Fruit fly (Drosophila melanogaster) whole organism, prepupa: ENCODE measurements around the gene sog.

Source experiments
- CG10631 ChIP-seq: fragments of 200-800 bp; sonication (Bioruptor generic); optimal IDR thresholded peaks from 2 replicates; lab custom pipeline; 2016; ENCODE audit warnings: missing biosample characterization, missing genetic modification characterization
- CG10669 ChIP-seq: fragments of 200-800 bp; sonication (Bioruptor generic); optimal IDR thresholded peaks from 3 replicates; lab custom pipeline; 2018; ENCODE audit warnings: missing biosample characterization, mild to moderate bottlenecking, missing genetic modification characterization, moderate library complexity
- CG11294 ChIP-seq: fragments of 200-800 bp; sonication (Bioruptor generic); IDR thresholded peaks from 2 replicates; pipeline ENCODE4 v1.3.6; 2022; ENCODE audit warnings: missing biosample characterization, missing genetic modification characterization
- CG11762 ChIP-seq: fragments of 200-800 bp; sonication (Bioruptor generic); optimal IDR thresholded peaks from 3 replicates; lab custom pipeline; 2016; ENCODE audit warnings: missing biosample characterization, missing genetic modification characterization; ENCODE audit not compliant: insufficient read depth
- CG11902 ChIP-seq: fragments of 200-800 bp; sonication (Bioruptor generic); optimal IDR thresholded peaks from 3 replicates; lab custom pipeline; 2016; ENCODE audit warnings: missing biosample characterization, missing genetic modification characterization
- CG15336 ChIP-seq: fragments of 200-800 bp; sonication (Bioruptor generic); IDR thresholded peaks from 2 replicates; pipeline ENCODE4 v1.3.6; 2022; ENCODE audit warnings: missing biosample characterization, missing genetic modification characterization
- CG1621 ChIP-seq: fragments of 200-800 bp; sonication (Bioruptor generic); optimal IDR thresholded peaks from 3 replicates; lab custom pipeline; 2018; ENCODE audit warnings: missing biosample characterization, mild to moderate bottlenecking, missing genetic modification characterization
- CG16779 ChIP-seq: fragments of 200-800 bp; sonication (Bioruptor generic); optimal IDR thresholded peaks from 3 replicates; lab custom pipeline; 2017; ENCODE audit warnings: missing biosample characterization, mild to moderate bottlenecking, missing genetic modification characterization
- CG3032 ChIP-seq: fragments of 200-800 bp; optimal IDR thresholded peaks from 2 replicates; lab custom pipeline; 2019; ENCODE audit warnings: missing biosample characterization, mild to moderate bottlenecking, missing genetic modification characterization, moderate library complexity
- CG31627 ChIP-seq: fragments of 200-800 bp; sonication (Bioruptor generic); optimal IDR thresholded peaks from 3 replicates; lab custom pipeline; 2016; ENCODE audit warnings: missing biosample characterization, missing genetic modification characterization
- CG32006 ChIP-seq: fragments of 200-800 bp; sonication (Bioruptor generic); optimal IDR thresholded peaks from 3 replicates; lab custom pipeline; 2017; ENCODE audit warnings: missing biosample characterization, mild to moderate bottlenecking, missing genetic modification characterization
- CG34406 ChIP-seq: fragments of 200-800 bp; sonication (Bioruptor generic); optimal IDR thresholded peaks from 3 replicates; lab custom pipeline; 2016; ENCODE audit warnings: missing biosample characterization, missing genetic modification characterization
- CG3919 ChIP-seq: fragments of 200-800 bp; sonication (Bioruptor generic); optimal IDR thresholded peaks from 3 replicates; lab custom pipeline; 2016; ENCODE audit warnings: missing biosample characterization, missing genetic modification characterization
- CG4318 ChIP-seq: fragments of 200-800 bp; sonication (Bioruptor generic); optimal IDR thresholded peaks from 3 replicates; lab custom pipeline; 2017; ENCODE audit warnings: missing biosample characterization, mild to moderate bottlenecking, missing genetic modification characterization
- CG6163 ChIP-seq: fragments of 200-800 bp; sonication (Bioruptor generic); IDR thresholded peaks from 3 replicates; pipeline ENCODE4 v1.3.6; 2022; ENCODE audit warnings: missing biosample characterization, missing genetic modification characterization
- CG6808 ChIP-seq: fragments of 200-800 bp; sonication (Bioruptor generic); optimal IDR thresholded peaks from 3 replicates; lab custom pipeline; 2017; ENCODE audit warnings: missing biosample characterization, missing genetic modification characterization, mild to moderate bottlenecking, moderate library complexity, missing genetic modification reagents
- CG8119 ChIP-seq: fragments of 200-800 bp; sonication (Bioruptor generic); IDR thresholded peaks from 3 replicates; pipeline ENCODE4 v1.3.6; 2022; ENCODE audit warnings: missing biosample characterization, missing genetic modification characterization
- CG8632 ChIP-seq: fragments of 200-800 bp; sonication (Bioruptor generic); optimal IDR thresholded peaks from 3 replicates; lab custom pipeline; 2016; ENCODE audit warnings: missing biosample characterization, missing genetic modification characterization
- Eip75B ChIP-seq: fragments of 200-800 bp; sonication (Bioruptor generic); optimal IDR thresholded peaks from 3 replicates; lab custom pipeline; 2016; ENCODE audit warnings: missing biosample characterization, missing genetic modification characterization
- Eip93F ChIP-seq: fragments of 200-800 bp; sonication (Bioruptor generic); optimal IDR thresholded peaks from 2 replicates; lab custom pipeline; 2016; ENCODE audit warnings: missing biosample characterization, mild to moderate bottlenecking, missing genetic modification characterization
- Ets96B ChIP-seq: fragments of 200-800 bp; optimal IDR thresholded peaks from 2 replicates; lab custom pipeline; 2019; ENCODE audit warnings: missing biosample characterization, mild to moderate bottlenecking, missing genetic modification characterization, moderate library complexity
- Gug ChIP-seq: fragments of 200-800 bp; sonication (Bioruptor generic); IDR thresholded peaks from 2 replicates; pipeline ENCODE4 v1.3.6; 2022; ENCODE audit warnings: missing biosample characterization, missing genetic modification characterization
- Hr38 ChIP-seq: sonication (Bioruptor generic); optimal IDR thresholded peaks from 2 replicates; lab custom pipeline; 2016; ENCODE audit warnings: missing biosample characterization, missing genetic modification characterization
- Hr39 ChIP-seq: fragments of 200-800 bp; sonication (Bioruptor generic); optimal IDR thresholded peaks from 2 replicates; lab custom pipeline; 2016; ENCODE audit warnings: missing biosample characterization, missing genetic modification characterization
- Hr4 ChIP-seq: fragments of 200-800 bp; sonication (Bioruptor generic); optimal IDR thresholded peaks from 3 replicates; lab custom pipeline; 2016; ENCODE audit warnings: missing biosample characterization, missing genetic modification characterization
- Lpt ChIP-seq: fragments of 200-800 bp; sonication (Bioruptor generic); optimal IDR thresholded peaks from 3 replicates; lab custom pipeline; 2016; ENCODE audit warnings: missing biosample characterization, missing genetic modification characterization
- Met ChIP-seq: fragments of 200-800 bp; sonication (Bioruptor generic); optimal IDR thresholded peaks from 3 replicates; lab custom pipeline; 2016; ENCODE audit warnings: missing biosample characterization, missing genetic modification characterization
- OdsH ChIP-seq: fragments of 200-800 bp; sonication (Bioruptor generic); optimal IDR thresholded peaks from 3 replicates; lab custom pipeline; 2016; ENCODE audit warnings: missing biosample characterization, missing genetic modification characterization
- Smox ChIP-seq: fragments of 200-800 bp; sonication (Bioruptor generic); optimal IDR thresholded peaks from 3 replicates; lab custom pipeline; 2016; ENCODE audit warnings: missing biosample characterization, missing genetic modification characterization
- Sox14 ChIP-seq: fragments of 200-800 bp; sonication (Bioruptor generic); optimal IDR thresholded peaks from 3 replicates; lab custom pipeline; 2016; ENCODE audit warnings: missing biosample characterization, missing genetic modification characterization
- Sox15 ChIP-seq: fragments of 200-800 bp; sonication (Bioruptor generic); optimal IDR thresholded peaks from 3 replicates; lab custom pipeline; 2016; ENCODE audit warnings: missing biosample characterization, missing genetic modification characterization
- acj6 ChIP-seq: fragments of 200-800 bp; sonication (Bioruptor generic); optimal IDR thresholded peaks from 3 replicates; lab custom pipeline; 2016; ENCODE audit warnings: missing biosample characterization, missing genetic modification characterization
- cyc ChIP-seq: fragments of 200-800 bp; sonication (Bioruptor generic); optimal IDR thresholded peaks from 3 replicates; lab custom pipeline; 2016; ENCODE audit warnings: missing biosample characterization, missing genetic modification characterization
- dac ChIP-seq: fragments of 200-800 bp; sonication (Bioruptor generic); optimal IDR thresholded peaks from 2 replicates; lab custom pipeline; 2017; ENCODE audit warnings: missing biosample characterization, mild to moderate bottlenecking, missing genetic modification characterization
- dsx ChIP-seq: fragments of 200-800 bp; optimal IDR thresholded peaks from 3 replicates; lab custom pipeline; 2019; ENCODE audit warnings: missing biosample characterization, mild to moderate bottlenecking, missing genetic modification characterization, moderate library complexity; ENCODE audit not compliant: poor library complexity, severe bottlenecking
- esn ChIP-seq: fragments of 200-800 bp; sonication (Bioruptor generic); optimal IDR thresholded peaks from 2 replicates; lab custom pipeline; 2016; ENCODE audit warnings: missing biosample characterization, mild to moderate bottlenecking, missing genetic modification characterization, moderate library complexity
- fd85E ChIP-seq: fragments of 200-800 bp; sonication (Bioruptor generic); optimal IDR thresholded peaks from 3 replicates; lab custom pipeline; 2016; ENCODE audit warnings: missing biosample characterization, missing genetic modification characterization
- fkh ChIP-seq: fragments of 200-800 bp; sonication (Bioruptor generic); optimal IDR thresholded peaks from 3 replicates; lab custom pipeline; 2017; ENCODE audit warnings: missing biosample characterization, mild to moderate bottlenecking, missing genetic modification characterization, moderate library complexity
- lz ChIP-seq: fragments of 200-800 bp; sonication (Bioruptor generic); optimal IDR thresholded peaks from 3 replicates; lab custom pipeline; 2016; ENCODE audit warnings: missing biosample characterization, missing genetic modification characterization
- net ChIP-seq: fragments of 200-800 bp; sonication (Bioruptor generic); optimal IDR thresholded peaks from 3 replicates; lab custom pipeline; 2016; ENCODE audit warnings: missing biosample characterization, missing genetic modification characterization
- pdm3 ChIP-seq: fragments of 200-800 bp; sonication (Bioruptor generic); optimal IDR thresholded peaks from 3 replicates; lab custom pipeline; 2016; ENCODE audit warnings: missing biosample characterization, missing genetic modification characterization
- salr ChIP-seq, 2 experiments: fragments of 200-800 bp; sonication (Bioruptor generic); optimal IDR thresholded peaks; 3 replicates each; lab custom pipeline; 2016 to 2018; ENCODE audit warnings: missing biosample characterization in 2 of 2, missing genetic modification characterization in 2 of 2, mild to moderate bottlenecking in 1 of 2
- svp ChIP-seq: fragments of 200-800 bp; sonication (Bioruptor generic); peaks from one replicate; lab custom pipeline; 2016; ENCODE audit warnings: missing biosample characterization, missing genetic modification characterization
- topi ChIP-seq: fragments of 200-800 bp; sonication (Bioruptor generic); optimal IDR thresholded peaks from 3 replicates; lab custom pipeline; 2016; ENCODE audit warnings: missing biosample characterization, missing genetic modification characterization
- vri ChIP-seq: fragments of 200-800 bp; sonication (Bioruptor generic); optimal IDR thresholded peaks from 3 replicates; lab custom pipeline; 2016; ENCODE audit warnings: missing biosample characterization, mild to moderate bottlenecking, missing genetic modification characterization

Gene sog

dm6 chrX:15617916-15618315, 15.3 kb downstream of the sog start (continued):
- TF ChIP-seq Eip75B (GFP tag; lab: Kevin White, UChicago) (peak; percentile 3), CG11902 (GFP tag; lab: Kevin White, UChicago) (no peak), Sox14 (peak; percentile 34), esn (peak; percentile 51), svp (peak; percentile 65), acj6 (GFP tag; lab: Kevin White, UChicago) (peak; percentile 42), CG8632 (GFP tag; lab: Kevin White, UChicago) (peak; percentile 26), topi (GFP tag; lab: Kevin White, UChicago) (peak; percentile 20), dac (GFP tag; lab: Kevin White, UChicago) (peak; percentile 24)

- TF ChIP-seq pdm3 (no peak), OdsH (GFP tag; lab: Kevin White, UChicago) (no peak), Hr4 (GFP tag; lab: Kevin White, UChicago) (no peak), CG3032 (no peak), Eip75B (GFP tag; lab: Kevin White, UChicago) (no peak), dac (GFP tag; lab: Kevin White, UChicago) (no peak), CG32006 (GFP tag; lab: Kevin White, UChicago) (no peak), CG1621 (tag; lab: Kevin White, UChicago) (no peak), fkh (GFP tag; lab: Kevin White, UChicago) (no peak), Hr39 (GFP tag; lab: Kevin White, UChicago) (no peak), CG16779 (no peak), CG15336 (GFP tag; lab: Robert Waterston, UW) (no peak), Gug (GFP tag; lab: Robert Waterston, UW) (no peak), CG3919 (GFP tag; lab: Kevin White, UChicago) (no peak), Hr38 (GFP tag; lab: Kevin White, UChicago) (no peak), CG34406 (GFP tag; lab: Kevin White, UChicago) (no peak), CG8632 (GFP tag; lab: Kevin White, UChicago) (no peak)
Measured at dm6 chrX:15616532-15616931, 16.7 kb downstream of the sog start.

- TF ChIP-seq Smox: no peak
- no peak for TF ChIP-seq CG1621 (tag; lab: Kevin White, UChicago)
- TF ChIP-seq CG32006 (GFP tag; lab: Kevin White, UChicago): no peak
- no peak for TF ChIP-seq dsx (GFP tag; lab: Kevin White, UChicago)
- no peak for TF ChIP-seq vri
- no peak for TF ChIP-seq CG6808 (GFP tag; lab: Kevin White, UChicago)
- TF ChIP-seq CG11294 (GFP tag; lab: Robert Waterston, UW): no peak
- TF ChIP-seq svp: peak; percentile 22
- TF ChIP-seq, all 60 proteins: peak for 1
Measured at dm6 chrX:15616018-15616417, 17.2 kb downstream of the sog start.

dm6 chrX:15615426-15615825, 17.8 kb downstream of the sog start:
- TF ChIP-seq Sox15 (GFP tag; lab: Kevin White, UChicago): no peak
- TF ChIP-seq Met (GFP tag; lab: Kevin White, UChicago): peak; percentile 70
- no peak for TF ChIP-seq CG11762 (GFP tag; lab: Kevin White, UChicago)
- peak; percentile 66 for TF ChIP-seq svp
- TF ChIP-seq Lpt (GFP tag; lab: Kevin White, UChicago): peak; percentile 61
- TF ChIP-seq CG10631 (GFP tag; lab: Kevin White, UChicago): peak; percentile 53
- peak; percentile 74 for TF ChIP-seq CG15336 (GFP tag; lab: Robert Waterston, UW)
- TF ChIP-seq CG8632 (GFP tag; lab: Kevin White, UChicago): peak; percentile 19
- peak; percentile 62 for TF ChIP-seq cyc
- TF ChIP-seq CG8119: peak; percentile 69
- TF ChIP-seq net: peak; percentile 47
- TF ChIP-seq salr (GFP tag; optimal IDR thresholded peaks at IDR 0.05; lab: Kevin White, UChicago): peak in 1 of 2 experiments; percentile 50
- TF ChIP-seq CG16779: no peak
- peak; percentile 74 for TF ChIP-seq CG6163
- TF ChIP-seq CG31627 (GFP tag; lab: Kevin White, UChicago): peak; percentile 69
- peak; percentile 61 for TF ChIP-seq Hr4 (GFP tag; lab: Kevin White, UChicago)
- TF ChIP-seq Ets96B (tag; lab: Kevin White, UChicago): peak; percentile 47
- TF ChIP-seq CG3919 (GFP tag; lab: Kevin White, UChicago): peak; percentile 55
- TF ChIP-seq fd85E (GFP tag; lab: Kevin White, UChicago): no peak
- peak; percentile 63 for TF ChIP-seq lz (GFP tag; lab: Kevin White, UChicago)
- no peak for TF ChIP-seq fkh (GFP tag; lab: Kevin White, UChicago)
- TF ChIP-seq Hr38 (GFP tag; lab: Kevin White, UChicago): no peak
- TF ChIP-seq Eip93F (GFP tag; lab: Kevin White, UChicago): no peak
- peak; percentile 4 for TF ChIP-seq dac (GFP tag; lab: Kevin White, UChicago)
- peak; percentile 31 for TF ChIP-seq CG4318
- peak; percentile 64 for TF ChIP-seq esn
- peak; percentile 34 for TF ChIP-seq CG10669 (GFP tag; lab: Kevin White, UChicago)
